Worm (Caenorhabditis elegans) whole organism, young adult: ENCODE data around the gene C27B7.2.

ENCODE experiments used
- B0019.2 ChIP-seq: fragments of 200-800 bp; sonication (Bioruptor generic); conservative IDR thresholded peaks from 2 replicates; pipeline ENCODE4 v1.3.6; 2022; ENCODE audit warnings: missing genetic modification reagents, missing genetic modification characterization, missing compliant biosample characterization
- C17E4.6 ChIP-seq: fragments of 200-800 bp; sonication (Bioruptor generic); IDR thresholded peaks from 2 replicates; pipeline ENCODE4 v1.3.6; 2022; ENCODE audit warnings: missing genetic modification reagents, missing genetic modification characterization, missing compliant biosample characterization
- D2030.7 ChIP-seq: fragments of 200-800 bp; sonication (Bioruptor generic); IDR thresholded peaks from 2 replicates; pipeline ENCODE4 v1.3.6; 2022; ENCODE audit warnings: missing genetic modification reagents, missing genetic modification characterization, missing compliant biosample characterization
- F33H1.4 ChIP-seq: fragments of 200-800 bp; sonication (Bioruptor generic); IDR thresholded peaks from 2 replicates; pipeline ENCODE4 v1.3.6; 2022; ENCODE audit warnings: missing genetic modification reagents, missing genetic modification characterization, missing compliant biosample characterization
- F49E8.2 ChIP-seq: sonication (generic microtip); optimal IDR thresholded peaks from 3 replicates; lab custom pipeline; 2017; ENCODE audit warnings: missing genetic modification characterization, mild to moderate bottlenecking, missing compliant biosample characterization, antibody characterized with exemption, moderate library complexity; ENCODE audit not compliant: insufficient read depth
- F55B11.4 ChIP-seq: sonication (generic microtip); optimal IDR thresholded peaks from 2 replicates; lab custom pipeline; 2016; ENCODE audit warnings: missing compliant biosample characterization, missing genetic modification characterization, borderline replicate concordance; ENCODE audit not compliant: insufficient read depth
- K12H6.12 ChIP-seq: fragments of 200-800 bp; sonication (Bioruptor generic); optimal IDR thresholded peaks from 2 replicates; lab custom pipeline; 2018; ENCODE audit warnings: mild to moderate bottlenecking, missing genetic modification characterization, missing compliant biosample characterization
- Y56A3A.18 ChIP-seq: fragments of 200-800 bp; sonication (Bioruptor generic); IDR thresholded peaks from 2 replicates; pipeline ENCODE4 v1.3.6; 2022; ENCODE audit warnings: missing genetic modification reagents, missing genetic modification characterization, missing compliant biosample characterization
- Y79H2A.3 ChIP-seq: fragments of 200-800 bp; sonication (Bioruptor generic); conservative IDR thresholded peaks from 2 replicates; pipeline ENCODE4 v1.3.6; 2022; ENCODE audit warnings: missing genetic modification reagents, missing genetic modification characterization, missing compliant biosample characterization
- Y95B8A.8 ChIP-seq: fragments of 200-800 bp; sonication (Bioruptor generic); IDR thresholded peaks from 2 replicates; pipeline ENCODE4 v1.3.6; 2022; ENCODE audit warnings: missing genetic modification reagents, missing genetic modification characterization, missing compliant biosample characterization
- ZK185.1 ChIP-seq: sonication (generic microtip); optimal IDR thresholded peaks from 2 replicates; lab custom pipeline; 2016; ENCODE audit warnings: mild to moderate bottlenecking, missing genetic modification characterization, missing compliant biosample characterization; ENCODE audit not compliant: poor library complexity, severe bottlenecking
- akir-1 ChIP-seq: fragments of 200-800 bp; sonication (Bioruptor generic); optimal IDR thresholded peaks from 2 replicates; lab custom pipeline; 2018; ENCODE audit warnings: mild to moderate bottlenecking, missing genetic modification characterization, moderate library complexity, missing compliant biosample characterization
- attf-3 ChIP-seq: fragments of 200-800 bp; sonication (Bioruptor generic); conservative IDR thresholded peaks from 2 replicates; pipeline ENCODE4 v1.3.6; 2022; ENCODE audit warnings: missing genetic modification reagents, missing genetic modification characterization, missing compliant biosample characterization
- attf-6 ChIP-seq: fragments of 200-800 bp; sonication (Bioruptor generic); IDR thresholded peaks from 2 replicates; pipeline ENCODE4 v1.3.6; 2022; ENCODE audit warnings: missing genetic modification reagents, missing genetic modification characterization, missing compliant biosample characterization
- cebp-1 ChIP-seq, 2 experiments: fragments of 200-800 bp in 1 of 2; sonication (Bioruptor generic) in 1 of 2; sonication (generic microtip) in 1 of 2; IDR thresholded peaks in 1 of 2; optimal IDR thresholded peaks in 1 of 2; 2 replicates each; pipeline versions ENCODE4 v1.3.6 to Lab custom; 2017 to 2022; ENCODE audit warnings: missing compliant biosample characterization in 2 of 2, missing genetic modification characterization in 2 of 2, mild to moderate bottlenecking in 1 of 2, missing genetic modification reagents in 1 of 2, moderate library complexity in 1 of 2
- ceh-100 ChIP-seq: fragments of 200-800 bp; sonication (Bioruptor generic); IDR thresholded peaks from 2 replicates; pipeline ENCODE4 v1.3.6; 2022; ENCODE audit warnings: missing genetic modification reagents, missing genetic modification characterization, missing compliant biosample characterization
- ceh-58 ChIP-seq: fragments of 200-800 bp; sonication (Bioruptor generic); IDR thresholded peaks from 2 replicates; pipeline ENCODE4 v1.3.6; 2022; ENCODE audit warnings: missing genetic modification characterization, missing compliant biosample characterization
- ceh-91 ChIP-seq: fragments of 200-800 bp; sonication (Bioruptor generic); IDR thresholded peaks from 2 replicates; pipeline ENCODE4 v1.3.6; 2022; ENCODE audit warnings: missing genetic modification reagents, missing genetic modification characterization, missing compliant biosample characterization
- chd-7 ChIP-seq: sonication (generic microtip); optimal IDR thresholded peaks from 2 replicates; lab custom pipeline; 2016; ENCODE audit warnings: mild to moderate bottlenecking, missing genetic modification characterization, moderate library complexity, missing compliant biosample characterization
- dpff-1 ChIP-seq: sonication (generic microtip); optimal IDR thresholded peaks from 2 replicates; lab custom pipeline; 2017; ENCODE audit warnings: mild to moderate bottlenecking, missing genetic modification characterization, missing compliant biosample characterization
- dpl-1 ChIP-seq: fragments of 150-350 bp; optimal IDR thresholded peaks from 2 replicates; lab custom pipeline; 2014; ENCODE audit warnings: missing biosample characterization, missing genetic modification reagents, missing genetic modification characterization
- efl-1 ChIP-seq: fragments of 150-350 bp; optimal IDR thresholded peaks from 2 replicates; lab custom pipeline; 2014; ENCODE audit warnings: missing biosample characterization, missing genetic modification reagents, missing genetic modification characterization
- ekl-4 ChIP-seq: fragments of 200-800 bp; sonication (Bioruptor generic); IDR thresholded peaks from 2 replicates; pipeline ENCODE4 v1.3.6; 2022; ENCODE audit warnings: missing genetic modification reagents, missing genetic modification characterization, missing compliant biosample characterization
- hlh-12 ChIP-seq: sonication (generic microtip); optimal IDR thresholded peaks from 2 replicates; lab custom pipeline; 2016; ENCODE audit warnings: missing genetic modification characterization, missing compliant biosample characterization
- hmg-20 ChIP-seq: fragments of 200-800 bp; sonication (Bioruptor generic); IDR thresholded peaks from 2 replicates; pipeline ENCODE4 v1.3.6; 2022; ENCODE audit warnings: missing genetic modification reagents, missing genetic modification characterization, missing compliant biosample characterization
- hsf-1 ChIP-seq: fragments of 200-800 bp; sonication (Bioruptor generic); IDR thresholded peaks from 2 replicates; pipeline ENCODE4 v1.3.6; 2022; ENCODE audit warnings: missing genetic modification reagents, missing genetic modification characterization, missing compliant biosample characterization
- lag-1 ChIP-seq: fragments of 200-800 bp; sonication (Bioruptor generic); IDR thresholded peaks from 2 replicates; pipeline ENCODE4 v1.3.6; 2022; ENCODE audit warnings: missing genetic modification reagents, missing genetic modification characterization, missing compliant biosample characterization
- lin-35 ChIP-seq, 3 experiments: fragments of 150-350 bp in 2 of 3; sonication (generic microtip) in 1 of 3; optimal IDR thresholded peaks; 2 replicates each; lab custom pipeline; 2014 to 2018; ENCODE audit warnings: missing biosample characterization in 3 of 3, missing genetic modification characterization in 3 of 3, missing genetic modification reagents in 3 of 3
- lin-40 ChIP-seq: sonication (generic microtip); optimal IDR thresholded peaks from 2 replicates; lab custom pipeline; 2016; ENCODE audit warnings: missing genetic modification characterization, mild to moderate bottlenecking, missing compliant biosample characterization, missing genotype, missing genetic modification reagents
- lsl-1 ChIP-seq: fragments of 200-800 bp; sonication (Bioruptor generic); optimal IDR thresholded peaks from 2 replicates; lab custom pipeline; 2018; ENCODE audit warnings: mild to moderate bottlenecking, missing genetic modification characterization, moderate library complexity, missing compliant biosample characterization
- madf-10 ChIP-seq: sonication (generic microtip); optimal IDR thresholded peaks from 2 replicates; lab custom pipeline; 2016; ENCODE audit warnings: mild to moderate bottlenecking, missing genetic modification characterization, missing compliant biosample characterization
- madf-6 ChIP-seq: fragments of 200-800 bp; sonication (Bioruptor generic); IDR thresholded peaks from 2 replicates; pipeline ENCODE4 v1.3.6; 2022; ENCODE audit warnings: missing genetic modification reagents, missing genetic modification characterization, missing compliant biosample characterization
- madf-8 ChIP-seq: fragments of 200-800 bp; sonication (Bioruptor generic); conservative IDR thresholded peaks from 2 replicates; pipeline ENCODE4 v1.3.6; 2022; ENCODE audit warnings: missing genetic modification reagents, missing genetic modification characterization, missing compliant biosample characterization
- nhr-120 ChIP-seq: fragments of 200-800 bp; sonication (Bioruptor generic); IDR thresholded peaks from 2 replicates; pipeline ENCODE4 v1.3.6; 2022; ENCODE audit warnings: missing genetic modification characterization, missing compliant biosample characterization
- rcor-1 ChIP-seq: fragments of 200-800 bp; sonication (Bioruptor generic); IDR thresholded peaks from 2 replicates; pipeline ENCODE4 v1.3.6; 2022; ENCODE audit warnings: missing genetic modification reagents, missing genetic modification characterization, missing compliant biosample characterization
- sdz-38 ChIP-seq: sonication (generic microtip); optimal IDR thresholded peaks from 2 replicates; lab custom pipeline; 2016; ENCODE audit warnings: missing genotype, missing genetic modification characterization, missing compliant biosample characterization
- snpc-3.4 ChIP-seq: sonication (generic microtip); optimal IDR thresholded peaks from 2 replicates; lab custom pipeline; 2017; ENCODE audit warnings: missing genetic modification characterization, mild to moderate bottlenecking, missing compliant biosample characterization, antibody characterized with exemption, moderate library complexity, missing genotype, missing genetic modification reagents
- snpc-4 ChIP-seq, 5 experiments: fragments of 150-350 bp in 1 of 5; sonication (generic microtip) in 4 of 5; optimal IDR thresholded peaks; 2 replicates each; lab custom pipeline; 2014 to 2018; ENCODE audit warnings: missing genetic modification characterization in 5 of 5, missing biosample characterization in 3 of 5, antibody characterized with exemption in 2 of 5, mild to moderate bottlenecking in 2 of 5, missing compliant biosample characterization in 2 of 5, missing genotype in 2 of 5, moderate library complexity in 2 of 5, missing genetic modification reagents in 1 of 5
- somi-1 ChIP-seq: fragments of 200-800 bp; sonication (Bioruptor generic); optimal IDR thresholded peaks from 2 replicates; lab custom pipeline; 2018; ENCODE audit warnings: mild to moderate bottlenecking, missing genetic modification characterization, missing compliant biosample characterization
- tlf-1 ChIP-seq: fragments of 200-800 bp; sonication (Bioruptor generic); optimal IDR thresholded peaks from 2 replicates; lab custom pipeline; 2018; ENCODE audit warnings: mild to moderate bottlenecking, missing genetic modification characterization, missing compliant biosample characterization
- unc-130 ChIP-seq: sonication (generic microtip); optimal IDR thresholded peaks from 2 replicates; lab custom pipeline; 2016; ENCODE audit warnings: missing genetic modification reagents, missing genetic modification characterization, missing compliant biosample characterization
- xnd-1 ChIP-seq: sonication (generic microtip); optimal IDR thresholded peaks from 2 replicates; lab custom pipeline; 2016; ENCODE audit warnings: missing genotype, missing genetic modification reagents, missing genetic modification characterization, missing compliant biosample characterization
- ztf-18 ChIP-seq: sonication (generic microtip); optimal IDR thresholded peaks from 2 replicates; lab custom pipeline; 2016; ENCODE audit warnings: missing genotype, mild to moderate bottlenecking, missing genetic modification characterization, missing compliant biosample characterization
- ztf-6 ChIP-seq: fragments of 200-800 bp; sonication (Bioruptor generic); IDR thresholded peaks from 2 replicates; pipeline ENCODE4 v1.3.6; 2022; ENCODE audit warnings: missing genetic modification reagents, missing genetic modification characterization, missing compliant biosample characterization

Gene C27B7.2

ce11 chrIV:8888525-8889026, 4.1 kb upstream of the C27B7.2 start, which contains the start of gene oma-1:
TSS of gene oma-1 (plus strand) at chrIV:8888976.
- TF ChIP-seq somi-1 (GFP tag; lab: Kevin White, UChicago) (no peak), ceh-100 (GFP tag; lab: Robert Waterston, UW) (0 out of 2 replicates have a peak, but pooled peaks have one; percentile 13), F33H1.4 (GFP tag; lab: Robert Waterston, UW) (peak; percentile 95), ekl-4 (GFP tag; lab: Robert Waterston, UW) (no peak), snpc-3.4 (tag; lab: Kevin White, UChicago) (peak; percentile 82), K12H6.12 (tag; lab: Kevin White, UChicago) (no peak), ceh-58 (GFP tag; lab: Robert Waterston, UW) (no peak), C17E4.6 (GFP tag; lab: Robert Waterston, UW) (0 out of 2 replicates have a peak, but pooled peaks have one; percentile 14), D2030.7 (GFP tag; lab: Robert Waterston, UW) (peak; percentile 88), sdz-38 (tag; lab: Kevin White, UChicago) (no peak), Y95B8A.8 (GFP tag; lab: Robert Waterston, UW) (0 out of 2 replicates have a peak, but pooled peaks have one; percentile 41), Y79H2A.3 (no peak), Y56A3A.18 (GFP tag; lab: Robert Waterston, UW) (no peak), ztf-6 (GFP tag; lab: Robert Waterston, UW) (no peak), snpc-4 (GFP tag; optimal IDR thresholded peaks at IDR 0.05; lab: Kevin White, UChicago) (no peak), snpc-4 (tag; optimal IDR thresholded peaks at IDR 0.05; lab: Kevin White, UChicago) (peak in 2 of 4 experiments; percentile 10 to 36), lin-40 (tag; lab: Kevin White, UChicago) (no peak), madf-6 (GFP tag; lab: Robert Waterston, UW) (peak; percentile 99), ztf-18 (tag; lab: Kevin White, UChicago) (peak; percentile 49), chd-7 (tag; lab: Kevin White, UChicago) (no peak), xnd-1 (tag; lab: Kevin White, UChicago) (peak; percentile 95), hsf-1 (GFP tag; lab: Robert Waterston, UW) (no peak; the same call in 1 of the 2 replicates), cebp-1 (GFP tag; IDR thresholded peaks at IDR 0.05; lab: Robert Waterston, UW) (no peak), cebp-1 (tag; optimal IDR thresholded peaks at IDR 0.05; lab: Kevin White, UChicago) (no peak), lin-35 (GFP tag; optimal IDR thresholded peaks at IDR 0.05; lab: Kevin White, UChicago) (peak in 1 of 3 experiments; percentile 64), akir-1 (GFP tag; lab: Kevin White, UChicago) (no peak), ZK185.1 (tag; lab: Kevin White, UChicago) (no peak), rcor-1 (peak; percentile 65; the same call in 1 of the 2 replicates), hlh-12 (tag; lab: Kevin White, UChicago) (no peak), F49E8.2 (tag; lab: Kevin White, UChicago) (peak; percentile 88), hmg-20 (no peak), dpff-1 (tag; lab: Kevin White, UChicago) (no peak), efl-1 (GFP tag; lab: Kevin White, UChicago) (peak; percentile 95), lsl-1 (GFP tag; lab: Kevin White, UChicago) (peak; percentile 99), B0019.2 (peak; percentile 36; the same call in 1 of the 2 replicates), F55B11.4 (tag; lab: Kevin White, UChicago) (no peak), ceh-91 (peak; percentile 91), tlf-1 (GFP tag; lab: Kevin White, UChicago) (peak; percentile 78), unc-130 (GFP tag; lab: Kevin White, UChicago) (peak; percentile 44), madf-8 (GFP tag; lab: Robert Waterston, UW) (peak; percentile 98), madf-10 (tag; lab: Kevin White, UChicago) (no peak), attf-3 (GFP tag; lab: Robert Waterston, UW) (peak; percentile 56; the same call in 1 of the 2 replicates), attf-6 (GFP tag; lab: Robert Waterston, UW) (no peak), nhr-120 (GFP tag; lab: Robert Waterston, UW) (no peak), lag-1 (GFP tag; lab: Robert Waterston, UW) (no peak), dpl-1 (GFP tag; lab: Kevin White, UChicago) (peak; percentile 83)
